Fruit fly (Drosophila melanogaster) ovary, adult (tissue): ENCODE measurements around the gene CG31104.
A peak's percentile ranks its signal among the peaks of the same experiment; 100 is the strongest.

Source experiments
- CG17801 ChIP-seq: fragments of 200-800 bp; optimal IDR thresholded peaks from 2 replicates; lab custom pipeline; 2019; ENCODE audit warnings: missing biosample characterization, mild to moderate bottlenecking, missing genetic modification characterization, moderate library complexity; ENCODE audit not compliant: partially characterized antibody

Gene CG31104

DNA sequence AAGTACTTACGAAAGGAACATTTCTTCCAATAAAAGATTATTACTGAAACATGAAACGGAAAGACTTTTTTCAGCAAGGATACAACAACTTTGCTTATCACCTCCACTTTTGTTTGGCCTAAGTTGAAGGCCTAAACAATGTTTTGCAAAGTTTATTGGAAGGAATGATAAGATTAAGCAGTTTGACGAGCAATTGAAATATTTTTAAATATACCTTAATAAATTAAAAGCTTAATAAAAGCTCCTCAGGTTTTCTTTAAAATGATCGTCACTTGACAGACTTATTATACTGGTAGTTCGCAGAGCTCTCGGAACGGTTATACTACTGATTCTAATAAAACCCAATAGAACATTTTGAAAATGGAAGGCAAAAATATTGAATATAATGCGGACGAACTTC lies at the start of gene CG31104:
Gene CG31104, plus strand, starts transcription at position 301 of the 400 bp plus-strand sequence.
- no peak for TF ChIP-seq CG17801 (GFP tag; lab: Kevin White, UChicago)

DNA sequence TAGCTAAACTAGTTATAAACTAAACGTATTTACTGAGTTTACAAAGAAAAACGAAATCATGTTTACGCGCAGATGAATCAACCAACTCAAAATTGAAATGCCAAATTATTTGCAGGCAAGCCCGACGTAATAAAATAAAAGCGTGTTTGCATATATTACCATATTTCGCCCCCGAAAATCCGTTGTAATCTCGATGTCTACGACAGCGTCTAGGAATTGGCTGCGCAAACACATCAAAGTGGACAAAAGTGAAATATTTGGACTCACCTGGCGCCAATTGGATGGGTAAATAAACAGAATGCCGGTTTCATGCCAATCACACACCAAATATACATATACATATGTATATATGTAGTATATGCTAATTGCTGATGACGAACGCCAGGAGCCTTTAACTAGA lies 49.2 kb upstream of the CG31104 start:
- no peak for TF ChIP-seq CG17801 (GFP tag; lab: Kevin White, UChicago)

DNA sequence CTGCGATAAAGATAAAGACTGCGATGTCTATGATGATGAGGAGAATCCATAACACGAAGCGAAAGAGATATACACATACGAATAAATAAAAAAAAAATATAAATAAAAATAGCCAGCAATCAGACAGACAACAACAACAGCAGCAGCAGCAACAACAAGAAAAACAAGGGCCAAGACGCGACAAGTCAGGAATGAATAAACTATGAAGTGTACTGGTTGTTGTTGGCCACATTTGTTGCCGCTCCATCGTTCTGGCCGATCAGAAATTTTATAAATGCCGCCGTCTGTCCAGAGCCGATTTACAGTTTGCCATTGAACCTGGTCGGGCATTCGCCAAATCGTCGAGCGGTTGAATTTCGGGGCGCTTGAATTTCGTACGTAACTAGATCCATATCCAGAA lies 48.0 kb upstream of the CG31104 start, which contains the start of gene Jhbp7:
Gene Jhbp7, plus strand, starts transcription at position 301 of the 400 bp plus-strand sequence.
- no peak for TF ChIP-seq CG17801 (GFP tag; lab: Kevin White, UChicago)

DNA sequence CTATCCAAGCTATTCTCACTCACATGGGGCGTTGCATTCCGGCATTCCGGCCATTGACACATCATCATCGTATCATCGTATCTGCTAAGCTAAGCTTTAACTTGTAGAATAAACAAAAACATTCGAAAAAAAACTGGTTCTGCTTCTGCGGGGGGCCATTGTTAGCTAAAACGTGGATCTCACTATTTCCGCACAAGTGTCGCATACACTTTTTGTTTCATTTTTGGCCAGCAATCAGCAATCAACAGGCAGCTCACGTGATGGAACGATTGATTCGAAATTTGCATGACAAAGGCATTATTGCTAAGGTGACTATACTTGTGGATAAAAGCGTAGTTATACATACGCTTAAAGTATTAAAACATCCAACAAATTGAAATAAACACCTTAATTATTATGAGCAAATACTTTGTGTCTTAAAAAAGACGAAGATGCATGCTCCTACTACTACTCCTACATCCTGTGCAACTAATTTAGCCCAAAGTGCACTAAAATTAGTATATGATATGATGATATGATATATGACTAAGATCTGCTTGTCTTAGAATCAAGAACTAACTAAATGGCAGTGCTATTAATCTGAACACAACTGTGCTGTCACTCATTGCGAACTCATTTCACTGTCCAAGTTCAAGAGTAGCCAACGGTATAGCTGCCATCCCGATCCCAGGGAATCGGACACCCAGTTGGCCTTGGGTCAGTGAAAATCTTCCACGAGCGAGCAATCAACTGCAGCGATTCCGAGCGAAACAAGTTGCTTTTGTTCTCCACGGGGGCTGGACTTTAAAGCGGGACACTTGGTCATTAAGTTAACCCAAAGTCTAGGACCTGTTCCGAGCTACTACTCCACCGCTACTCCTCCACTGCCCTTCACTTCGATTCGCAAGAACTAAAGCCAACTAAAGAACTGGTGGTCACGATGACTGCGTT lies 46.2 kb upstream of the CG31104 start:
- no peak for TF ChIP-seq CG17801 (GFP tag; lab: Kevin White, UChicago)

DNA sequence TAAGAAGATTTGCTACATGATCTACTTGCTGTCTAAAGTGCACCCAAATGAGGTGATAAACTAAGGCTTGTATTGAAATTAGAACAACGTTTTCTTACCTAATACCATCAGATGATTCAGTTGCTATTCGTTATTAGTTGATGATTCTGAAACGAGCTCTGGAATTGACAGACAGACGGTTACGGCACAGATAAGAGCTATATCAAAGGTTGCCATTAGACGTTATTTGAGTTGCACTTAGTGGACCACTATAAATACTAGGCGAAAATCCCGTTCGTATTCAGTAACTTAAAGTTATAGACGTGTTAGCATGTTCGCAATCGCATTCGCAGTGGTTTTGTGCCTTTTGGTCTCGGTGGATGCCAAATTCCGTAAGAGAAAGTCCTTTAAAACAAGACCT lies 45.4 kb upstream of the CG31104 start, which contains the start of gene to:
Gene to, plus strand, starts transcription at position 301 of the 400 bp plus-strand sequence.
- no peak for TF ChIP-seq CG17801 (GFP tag; lab: Kevin White, UChicago)

DNA sequence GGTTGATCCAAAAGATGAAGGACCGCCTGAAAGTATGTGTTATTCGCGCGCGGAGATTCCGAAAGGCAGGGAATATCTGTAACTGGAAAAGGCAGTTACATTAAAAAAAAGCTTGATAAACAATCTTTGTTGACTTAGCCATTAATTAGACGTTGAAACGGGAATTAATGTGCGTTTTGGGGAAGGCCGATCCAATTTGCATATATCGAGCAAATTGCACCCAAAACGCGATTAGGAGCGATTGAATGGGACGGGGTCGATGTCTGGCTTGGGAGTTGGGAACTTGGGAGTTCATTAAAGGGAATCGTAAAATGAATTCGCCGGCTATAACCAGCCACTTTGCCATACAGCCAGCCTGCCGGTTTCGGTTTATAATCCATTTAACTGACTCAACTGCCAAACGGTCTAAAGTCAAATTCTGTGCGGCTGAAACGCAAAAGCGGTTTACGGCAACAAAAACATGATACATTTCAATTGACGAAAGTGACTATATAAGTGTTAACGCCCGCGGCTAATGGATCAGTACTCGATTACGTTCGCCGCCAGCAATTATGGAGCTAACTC lies 43.7 kb upstream of the CG31104 start, which contains the start of gene CG11854:
Gene CG11854, plus strand, starts transcription at position 514 of the 564 bp plus-strand sequence.
- no peak for TF ChIP-seq CG17801 (GFP tag; lab: Kevin White, UChicago)

DNA sequence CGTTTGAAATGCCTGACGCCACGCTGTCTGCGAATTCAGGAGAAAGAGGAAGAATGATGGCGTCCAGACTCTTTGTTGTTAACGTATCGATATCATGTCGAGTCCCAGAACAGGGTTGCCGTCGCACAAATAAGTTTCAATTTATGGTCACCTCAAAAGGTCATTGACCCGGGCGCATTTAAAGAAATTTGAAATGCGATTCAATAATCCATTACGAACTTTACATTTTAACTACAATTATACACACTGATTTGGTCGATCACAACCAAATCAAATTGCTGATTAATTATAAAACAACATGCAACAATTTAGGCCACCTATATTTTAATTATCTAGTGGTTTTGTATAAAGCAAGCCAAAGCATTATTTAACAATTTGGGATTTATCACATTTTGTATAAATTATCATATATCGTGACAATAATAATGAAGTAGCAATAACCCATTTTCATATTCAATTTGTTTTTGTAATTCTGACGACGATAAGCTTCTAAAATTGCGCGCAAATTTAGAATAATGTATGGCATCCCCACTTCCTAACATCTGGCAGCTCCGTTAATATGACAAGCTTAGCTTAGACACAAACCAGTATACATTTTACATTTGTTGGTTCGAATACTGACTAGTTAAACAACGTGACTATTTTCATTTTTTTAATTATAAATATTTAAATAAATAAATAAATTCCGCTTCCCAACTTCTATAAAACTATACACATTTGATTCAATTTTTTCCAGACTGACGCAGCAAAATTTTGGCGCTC lies 40.0 kb upstream of the CG31104 start, which contains the start of gene bam:
Gene bam, minus strand, starts transcription at position 58 of the 762 bp plus-strand sequence.
- no peak for TF ChIP-seq CG17801 (GFP tag; lab: Kevin White, UChicago)

DNA sequence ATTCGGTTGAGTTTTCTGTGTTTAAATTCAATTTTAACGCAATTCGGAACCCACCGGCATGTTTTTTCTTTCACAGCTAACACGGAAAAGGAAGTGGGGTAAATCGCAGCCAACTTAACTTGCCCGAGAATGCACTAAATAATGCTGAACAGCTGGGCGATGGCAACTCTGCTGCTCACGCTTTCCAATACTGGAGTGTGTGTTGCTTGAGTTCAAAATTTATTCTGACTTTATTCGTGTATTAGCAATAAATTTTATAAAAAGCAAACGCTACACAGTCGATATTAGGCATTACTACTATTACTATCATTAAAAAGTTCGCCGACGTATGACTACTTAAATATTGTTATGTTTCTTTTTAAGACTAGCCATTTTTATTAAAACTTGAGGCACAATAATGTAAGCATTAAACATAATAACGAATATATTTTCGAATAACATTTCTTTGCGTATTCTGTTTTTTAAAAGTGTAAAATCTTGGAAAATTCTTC lies 37.8 kb upstream of the CG31104 start, which contains the start of the genes RpS27 and Nup37:
Gene RpS27, minus strand, starts transcription at position 136 of the 491 bp plus-strand sequence.
Gene Nup37, plus strand, starts transcription at position 280 of the 491 bp plus-strand sequence.
- TF ChIP-seq CG17801 (GFP tag; lab: Kevin White, UChicago) = peak; percentile 89

DNA sequence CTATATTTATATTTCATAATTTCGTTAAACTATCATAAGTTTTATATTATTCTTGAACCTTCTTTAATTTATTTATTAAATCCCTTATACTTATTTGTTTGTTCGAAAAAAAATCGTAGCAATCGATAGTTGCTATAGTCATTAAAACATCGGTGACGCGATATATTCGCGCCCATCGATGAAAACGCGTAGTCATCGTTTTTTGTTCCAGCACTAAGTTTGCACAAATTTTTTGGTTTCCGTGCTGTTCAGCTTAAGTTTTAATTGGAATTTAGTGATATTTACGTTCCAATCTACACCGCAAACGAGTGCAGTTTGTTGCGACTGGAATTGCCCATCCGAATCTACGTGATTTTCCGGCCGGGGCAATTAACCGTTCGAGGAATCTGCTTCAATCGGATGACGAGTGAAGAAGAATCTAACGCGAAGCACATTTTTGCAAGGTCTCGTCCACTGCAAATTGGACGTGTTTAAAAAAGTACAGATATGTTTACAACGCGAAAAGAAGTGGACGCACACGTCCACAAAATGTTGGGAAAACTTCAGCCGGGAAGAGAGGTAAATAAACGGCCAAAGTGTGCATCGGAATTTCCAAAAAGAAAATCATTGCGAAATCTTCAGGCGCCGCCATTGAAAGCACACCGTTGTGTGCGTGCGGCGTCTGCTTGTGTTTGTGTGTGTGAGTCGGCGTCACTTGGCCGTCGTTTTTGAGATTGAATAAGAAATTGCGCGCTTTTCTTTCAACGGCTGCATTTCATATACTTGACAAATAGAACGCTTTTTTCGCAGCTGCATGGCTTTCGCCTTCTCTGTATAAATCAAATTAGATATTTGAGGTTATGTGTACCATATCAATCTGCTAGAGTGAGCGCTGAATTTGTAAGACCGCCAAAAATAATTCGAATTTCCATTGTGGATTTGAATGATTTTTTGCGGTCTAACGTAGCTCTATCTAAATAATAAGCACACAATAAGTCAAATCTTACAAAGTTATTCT lies 35.8 kb upstream of the CG31104 start, which contains the start of gene Nup358:
Gene Nup358, plus strand, starts transcription at position 204 of the 997 bp plus-strand sequence.
- TF ChIP-seq CG17801 (GFP tag; lab: Kevin White, UChicago) = peak; percentile 66

DNA sequence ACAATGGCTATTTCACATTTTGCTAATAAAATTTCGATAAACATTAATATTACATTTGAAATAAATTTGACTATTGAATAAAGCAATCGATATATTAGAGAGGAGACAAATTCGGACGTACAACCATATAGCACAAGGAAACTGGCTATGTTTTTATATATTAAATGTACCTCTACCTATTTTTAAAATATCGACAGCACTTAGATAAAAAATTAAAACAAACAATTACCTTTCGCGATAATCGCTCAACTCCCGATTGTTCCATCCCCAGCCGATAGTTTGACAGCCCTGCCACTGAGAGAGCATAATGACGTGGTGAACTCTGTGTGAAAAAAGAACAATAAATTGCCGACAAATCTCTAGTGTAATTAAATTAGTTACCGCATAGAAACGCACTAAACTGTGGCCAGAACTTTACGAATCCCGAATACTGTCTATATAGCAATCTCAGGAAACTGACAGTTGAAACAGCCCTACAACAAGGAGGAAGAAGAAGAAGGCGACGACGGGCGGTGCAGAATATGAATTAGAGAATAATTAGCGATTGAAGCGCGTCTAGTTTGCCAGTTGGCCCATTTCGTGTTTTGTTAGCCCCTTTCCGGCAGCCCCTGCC lies 26.5 kb upstream of the CG31104 start, which contains the start of gene CG11857:
Gene CG11857, plus strand, starts transcription at position 271 of the 613 bp plus-strand sequence.
- TF ChIP-seq CG17801 (GFP tag; lab: Kevin White, UChicago) = peak; percentile 97

DNA sequence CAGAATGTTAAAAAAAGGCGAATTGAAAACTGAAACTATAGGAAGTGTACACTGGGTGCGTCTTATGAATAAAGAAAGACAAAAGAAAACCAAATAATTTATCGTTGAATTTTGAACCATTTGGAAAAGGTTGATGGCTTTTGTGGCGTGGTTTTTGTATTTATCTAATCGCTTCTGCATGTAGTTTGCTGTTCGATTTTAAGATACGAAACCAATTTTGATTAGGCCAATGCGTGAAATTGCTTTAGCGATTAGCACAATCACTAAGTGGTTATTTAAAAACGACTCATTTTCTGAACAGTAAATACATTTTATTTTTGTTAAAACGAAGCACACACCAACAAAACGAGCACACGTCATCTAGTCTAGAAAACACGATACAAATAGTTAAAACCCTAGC lies 24.6 kb upstream of the CG31104 start:
- no peak for TF ChIP-seq CG17801 (GFP tag; lab: Kevin White, UChicago)

DNA sequence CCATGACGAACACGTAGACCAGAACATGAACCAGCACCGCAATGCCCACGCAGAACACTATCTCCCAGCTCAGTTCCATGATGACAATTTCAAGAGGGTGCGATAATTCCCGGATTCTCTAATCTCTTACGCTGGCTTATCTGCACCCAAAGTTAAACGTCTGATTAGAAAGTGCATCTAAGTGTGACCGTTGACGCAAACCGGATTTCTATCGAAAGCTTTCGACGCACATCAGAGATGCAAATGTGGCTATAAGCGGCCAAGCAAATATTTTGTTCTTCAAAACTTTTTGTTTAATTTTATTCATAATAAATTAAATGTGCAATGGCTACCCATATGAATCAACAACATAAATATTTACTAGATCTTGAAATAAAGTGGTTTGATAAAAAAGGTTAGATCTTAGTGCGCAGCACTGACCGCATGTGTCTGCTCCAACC lies 22.9 kb upstream of the CG31104 start, which contains the start of the genes Kdsr and CG11858:
Gene Kdsr, minus strand, starts transcription at position 177 of the 440 bp plus-strand sequence.
Gene CG11858, plus strand, starts transcription at position 420 of the 440 bp plus-strand sequence.
- TF ChIP-seq CG17801 (GFP tag; lab: Kevin White, UChicago) = peak; percentile 83
